Worm (Caenorhabditis elegans) whole organism, L3 larva: ENCODE results near the gene F55G11.8.

Source experiments
- lin-15B ChIP-seq: fragments of 150-350 bp; optimal IDR thresholded peaks from 2 replicates; lab custom pipeline; 2014; ENCODE audit warnings: missing biosample characterization, missing genetic modification characterization
- skn-1 ChIP-seq: fragments of 150-350 bp; optimal IDR thresholded peaks from 2 replicates; lab custom pipeline; 2014; ENCODE audit warnings: missing biosample characterization, missing genetic modification characterization
- unc-62 ChIP-seq: fragments of 150-350 bp; sonication (generic microtip); optimal IDR thresholded peaks from 4 replicates; lab custom pipeline; 2014; ENCODE audit warnings: missing biosample characterization, missing genetic modification reagents, missing genetic modification characterization

DNA sequence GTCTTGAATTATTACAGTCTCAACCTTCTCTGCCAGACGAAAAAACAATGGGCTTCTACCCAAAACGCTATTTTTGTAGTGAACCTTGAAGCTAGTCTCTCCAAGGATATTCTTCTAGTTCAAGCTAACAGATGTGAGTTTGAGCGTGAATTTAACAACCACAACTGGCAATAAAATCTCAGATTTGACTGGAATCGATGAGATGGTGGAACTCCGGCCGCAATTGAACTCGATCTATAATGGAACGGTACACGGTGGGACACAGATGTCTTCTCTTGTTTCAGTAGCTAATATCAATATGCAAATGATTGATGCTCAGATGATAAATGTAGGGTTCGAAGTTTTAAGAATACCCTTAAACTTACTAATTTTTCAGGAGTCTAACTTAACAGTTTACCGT lies 15.0 kb downstream of the F55G11.8 start:
- no peak for TF ChIP-seq lin-15B (tag; lab: Kevin White, UChicago)
- TF ChIP-seq unc-62 (GFP tag; lab: Kevin White, UChicago): no peak
- no peak for TF ChIP-seq skn-1
